Fruit fly (Drosophila melanogaster): ENCODE results near the gene CG3088.

Gene CG3088

dm6 chr3L:9550873-9551580, 50.1 kb downstream of the CG3088 start:
- TF ChIP-seq usp (GFP tag; optimal IDR thresholded peaks at IDR 0.05) (no peak), Dll (optimal IDR thresholded peaks at IDR 0.05) (no peak), pan (optimal IDR thresholded peaks at IDR 0.05) (no peak), EcR (GFP tag; optimal IDR thresholded peaks at IDR 0.05) (no peak), psq (optimal IDR thresholded peaks at IDR 0.05) (no peak), CG8478 (optimal IDR thresholded peaks at IDR 0.05) (no peak)

Data from whole organism.